Fruit fly (Drosophila melanogaster) S2 (cell line): ENCODE results near the gene RpS13.

Experiments used
- CG8478 ChIP-seq: fragments of >200 bp; optimal IDR thresholded peaks from 2 replicates; lab custom pipeline; 2018
- CTCF ChIP-seq, 2 experiments: fragments of >200 bp; optimal IDR thresholded peaks; 2 replicates each; lab custom pipeline; 2018

dm6 chr2L:8374235-8374634, 9.8 kb upstream of the RpS13 start, which contains the start of gene Wdr82:
- TF ChIP-seq CTCF (optimal IDR thresholded peaks at IDR 0.05; lab: Kevin White, UChicago), result no peak
- no peak for TF ChIP-seq CG8478 (lab: Kevin White, UChicago)
